Worm (Caenorhabditis elegans) whole organism, mixed stage, embryonic: ENCODE measurements around the gene M18.3.

Experiments used
- pha-4 ChIP-seq: fragments of 150-350 bp; optimal IDR thresholded peaks from 2 replicates; lab custom pipeline; 2018; ENCODE audit warnings: missing biosample characterization, missing genetic modification reagents, missing genetic modification characterization
- snpc-4 ChIP-seq: fragments of 150-350 bp; optimal IDR thresholded peaks from 2 replicates; lab custom pipeline; 2014; ENCODE audit warnings: missing biosample characterization, missing genetic modification characterization

DNA sequence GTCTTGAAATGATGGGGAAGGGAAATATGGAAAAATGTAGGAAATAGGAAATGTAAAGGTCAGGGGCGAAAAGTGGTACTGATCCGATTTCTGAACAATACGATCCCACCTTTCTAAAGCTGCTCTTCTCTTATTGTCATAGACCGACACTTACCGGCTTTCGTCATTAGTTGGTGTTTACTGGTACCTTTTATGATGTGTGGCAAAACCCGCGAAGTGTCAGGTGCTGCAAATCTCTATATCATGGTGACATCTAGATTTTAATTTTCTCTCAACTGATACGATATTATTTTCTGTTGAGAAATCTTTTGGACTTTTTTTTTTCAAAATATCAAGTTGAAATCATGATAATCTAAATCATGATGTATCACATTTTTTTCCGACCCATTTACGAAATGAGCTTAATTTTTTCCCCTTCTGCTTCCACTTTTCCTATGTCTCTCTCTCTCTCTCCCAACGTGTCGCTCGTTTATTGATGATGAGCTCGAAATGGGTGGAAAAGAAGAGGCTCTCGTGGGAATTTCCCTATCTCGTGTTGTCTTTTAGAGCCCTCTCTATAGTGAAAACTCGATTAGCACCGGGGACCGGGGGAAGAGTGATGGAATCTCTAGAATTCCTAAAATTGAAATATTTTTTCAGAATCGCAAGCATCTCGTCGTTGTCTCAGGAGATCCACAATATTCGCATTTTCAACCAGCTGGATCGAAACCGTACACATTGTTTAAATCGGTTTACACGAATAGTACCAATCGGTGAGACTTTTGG, 25.8 kb downstream of the M18.3 start:
- TF ChIP-seq snpc-4 (no peak), pha-4 (tag; lab: Kevin White, UChicago) (no peak)
